Fruit fly (Drosophila melanogaster): ENCODE results near the gene olf413.

Gene olf413

dm6 chr3L:22287994-22288766 is 152.3 kb downstream of the olf413 start, which contains the start of the genes Hem and IleRS (continued):
- TF ChIP-seq gcm (GFP tag; optimal IDR thresholded peaks at IDR 0.05), result peak; percentile 91
- peak; percentile 39 for TF ChIP-seq corto (GFP tag; optimal IDR thresholded peaks at IDR 0.05)
- TF ChIP-seq HmgZ (tag; optimal IDR thresholded peaks at IDR 0.05), result peak; percentile 88
- TF ChIP-seq CG14014 (GFP tag; IDR thresholded peaks at IDR 0.05), result peak; percentile 91
- TF ChIP-seq sisA (GFP tag; IDR thresholded peaks at IDR 0.05), result peak; percentile 88
- peak; percentile 71 for TF ChIP-seq wdn (GFP tag; IDR thresholded peaks at IDR 0.05)
- peak; percentile 58 for TF ChIP-seq Ets97D (GFP tag; optimal IDR thresholded peaks at IDR 0.05)
- peak; percentile 66; the same call in 1 of the 3 replicates for TF ChIP-seq CG7357 (GFP tag; IDR thresholded peaks at IDR 0.05)
- no peak for TF ChIP-seq CG7745 (tag; optimal IDR thresholded peaks at IDR 0.05)
- TF ChIP-seq vfl (GFP tag; optimal IDR thresholded peaks at IDR 0.05), result peak; percentile 73
- TF ChIP-seq Dip2 (GFP tag; IDR thresholded peaks at IDR 0.05), result no peak
- TF ChIP-seq grau (tag; optimal IDR thresholded peaks at IDR 0.05), result peak; percentile 92
- peak; percentile 80 for TF ChIP-seq MBD-R2 (GFP tag; IDR thresholded peaks at IDR 0.05)
- TF ChIP-seq nom (GFP tag; optimal IDR thresholded peaks at IDR 0.05), result no peak
- TF ChIP-seq lab (GFP tag; optimal IDR thresholded peaks at IDR 0.05), result peak; percentile 93
- TF ChIP-seq CG9727 (GFP tag; optimal IDR thresholded peaks at IDR 0.05), result peak; percentile 97
- TF ChIP-seq CG16863 (GFP tag; optimal IDR thresholded peaks at IDR 0.05), result peak; percentile 83
- TF ChIP-seq CG30403 (GFP tag; optimal IDR thresholded peaks at IDR 0.05), result peak; percentile 96
- TF ChIP-seq CG2712 (tag; optimal IDR thresholded peaks at IDR 0.05), result peak; percentile 96
- peak; percentile 89 for TF ChIP-seq ap (GFP tag; IDR thresholded peaks at IDR 0.05)
- peak; percentile 78 for TF ChIP-seq run (tag; optimal IDR thresholded peaks at IDR 0.05)
- peak; percentile 87 for TF ChIP-seq nerfin-1 (tag; optimal IDR thresholded peaks at IDR 0.05)
- no peak for TF ChIP-seq odd (GFP tag; optimal IDR thresholded peaks at IDR 0.05)
- peak; percentile 84 for TF ChIP-seq Atf3 (GFP tag; optimal IDR thresholded peaks at IDR 0.05)
- TF ChIP-seq CG10654 (GFP tag; optimal IDR thresholded peaks at IDR 0.05), result peak; percentile 93
- TF ChIP-seq MTF-1 (GFP tag; optimal IDR thresholded peaks at IDR 0.05; ENCODE audit: borderline replicate concordance), result peak; percentile 50
- peak; percentile 91 for TF ChIP-seq dm (GFP tag; optimal IDR thresholded peaks at IDR 0.05)
- TF ChIP-seq HHEX (GFP tag; optimal IDR thresholded peaks at IDR 0.05), result peak; percentile 86
- TF ChIP-seq ash1 (GFP tag; optimal IDR thresholded peaks at IDR 0.05), result no peak
- TF ChIP-seq CG9215 (GFP tag; IDR thresholded peaks at IDR 0.05), result peak; percentile 84
- TF ChIP-seq Usf (GFP tag; optimal IDR thresholded peaks at IDR 0.05), result peak; percentile 83
- peak in 1 of 2 experiments; percentile 65 for TF ChIP-seq insv (GFP tag; optimal IDR thresholded peaks at IDR 0.05)
- peak; percentile 85 for TF ChIP-seq CG11085 (GFP tag; IDR thresholded peaks at IDR 0.05)
- TF ChIP-seq CG8944 (GFP tag; optimal IDR thresholded peaks at IDR 0.05), result peak; percentile 79
- peak; percentile 85 for TF ChIP-seq ase (GFP tag; IDR thresholded peaks at IDR 0.05)
- TF ChIP-seq sima (GFP tag; optimal IDR thresholded peaks at IDR 0.05), result peak; percentile 72
- TF ChIP-seq Eip74EF (GFP tag; optimal IDR thresholded peaks at IDR 0.05), result no peak
- no peak for TF ChIP-seq cad (GFP tag; optimal IDR thresholded peaks at IDR 0.05)
- peak; percentile 78 for TF ChIP-seq oc (tag; optimal IDR thresholded peaks at IDR 0.05)
- peak; percentile 93 for TF ChIP-seq CG32532 (GFP tag; IDR thresholded peaks at IDR 0.05)
- peak; percentile 94 for TF ChIP-seq Abd-B (GFP tag; optimal IDR thresholded peaks at IDR 0.05)
- TF ChIP-seq CG12659 (GFP tag; optimal IDR thresholded peaks at IDR 0.05), result peak; percentile 95
- peak; percentile 75; the same call in 2 of the 3 replicates for TF ChIP-seq Opbp (GFP tag; IDR thresholded peaks at IDR 0.05; ENCODE audit: partially characterized antibody)
- TF ChIP-seq CG2129 (GFP tag; IDR thresholded peaks at IDR 0.05; ENCODE audit: partially characterized antibody), result no peak; the same call in 1 of the 2 replicates
- peak; percentile 96 for TF ChIP-seq Xbp1 (GFP tag; optimal IDR thresholded peaks at IDR 0.05)
- no peak for TF ChIP-seq z (GFP tag; IDR thresholded peaks at IDR 0.05)
- TF ChIP-seq HLH4C (GFP tag; IDR thresholded peaks at IDR 0.05; ENCODE audit: partially characterized antibody), result peak; percentile 67
- TF ChIP-seq Jarid2 (GFP tag; optimal IDR thresholded peaks at IDR 0.05), result peak; percentile 57
